Fruit fly (Drosophila melanogaster) whole organism, embryonic: ENCODE results near the gene gogo.

ENCODE experiments used
- ATbp ChIP-seq: fragments of 200-800 bp; sonication (Bioruptor generic); optimal IDR thresholded peaks from 2 replicates; lab custom pipeline; 2017; ENCODE audit warnings: missing biosample characterization, mild to moderate bottlenecking, missing genetic modification characterization, missing genetic modification reagents
- Abd-B ChIP-seq: fragments of 200-800 bp; sonication (Bioruptor generic); optimal IDR thresholded peaks from 2 replicates; lab custom pipeline; 2018; ENCODE audit warnings: missing biosample characterization, mild to moderate bottlenecking, missing genetic modification characterization, moderate library complexity
- Atf6 ChIP-seq: fragments of 200-800 bp; sonication (Bioruptor generic); IDR thresholded peaks from 2 replicates; pipeline ENCODE4 v1.3.6; 2022; ENCODE audit warnings: missing biosample characterization, missing genetic modification characterization
- Awh ChIP-seq: fragments of 200-800 bp; sonication (Bioruptor generic); IDR thresholded peaks from 2 replicates; pipeline ENCODE4, ENCODE4 v1.3.6; 2022; ENCODE audit warnings: missing biosample characterization, missing genetic modification characterization
- B-H1 ChIP-seq: fragments of 200-800 bp; sonication (Bioruptor generic); IDR thresholded peaks from 3 replicates; pipeline ENCODE4 v1.3.6; 2022; ENCODE audit warnings: missing biosample characterization, missing genetic modification characterization
- CG10366 ChIP-seq: fragments of 200-800 bp; sonication (Bioruptor generic); IDR thresholded peaks from 2 replicates; pipeline ENCODE4 v1.3.6; 2022; ENCODE audit warnings: missing biosample characterization, missing genetic modification characterization
- CG10431 ChIP-seq: fragments of 200-800 bp; sonication (Bioruptor generic); optimal IDR thresholded peaks from 3 replicates; lab custom pipeline; 2018; ENCODE audit warnings: missing biosample characterization, mild to moderate bottlenecking, missing genetic modification characterization
- CG11085 ChIP-seq: fragments of 200-800 bp; sonication (Bioruptor generic); IDR thresholded peaks from 2 replicates; pipeline ENCODE4 v1.3.6; 2022; ENCODE audit warnings: missing biosample characterization, missing genetic modification characterization
- CG11696 ChIP-seq: fragments of 200-800 bp; sonication (Bioruptor generic); IDR thresholded peaks from 2 replicates; pipeline ENCODE4 v1.3.6; 2022; ENCODE audit warnings: missing biosample characterization, missing genetic modification characterization
- CG12155 ChIP-seq: fragments of 200-800 bp; sonication (Bioruptor generic); optimal IDR thresholded peaks from 3 replicates; lab custom pipeline; 2016; ENCODE audit warnings: missing biosample characterization, missing genetic modification characterization
- CG17361 ChIP-seq: fragments of 200-800 bp; sonication (Bioruptor generic); IDR thresholded peaks from 3 replicates; pipeline ENCODE4 v1.3.6; 2022; ENCODE audit warnings: missing biosample characterization, missing genetic modification characterization
- CG17802 ChIP-seq: fragments of 200-800 bp; sonication (Bioruptor generic); optimal IDR thresholded peaks from 2 replicates; lab custom pipeline; 2018; ENCODE audit warnings: missing biosample characterization, mild to moderate bottlenecking, missing genetic modification characterization, moderate library complexity
- CG1792 ChIP-seq: fragments of 200-800 bp; sonication (Bioruptor generic); optimal IDR thresholded peaks from 2 replicates; lab custom pipeline; 2016; ENCODE audit warnings: missing biosample characterization, missing genetic modification characterization
- CG1832 ChIP-seq: fragments of 200-800 bp; sonication (Bioruptor generic); optimal IDR thresholded peaks from 2 replicates; lab custom pipeline; 2017; ENCODE audit warnings: missing biosample characterization, mild to moderate bottlenecking, missing genetic modification characterization, inconsistent platforms
- CG2199 ChIP-seq: fragments of 200-800 bp; sonication (Bioruptor generic); IDR thresholded peaks from 3 replicates; pipeline ENCODE4 v1.3.6; 2022; ENCODE audit warnings: missing biosample characterization, missing genetic modification characterization
- CG2875 ChIP-seq: fragments of 200-800 bp; sonication (Bioruptor generic); optimal IDR thresholded peaks from 2 replicates; lab custom pipeline; 2017; ENCODE audit warnings: missing biosample characterization, mild to moderate bottlenecking, missing genetic modification characterization, missing genetic modification reagents
- CG30020 ChIP-seq: fragments of 200-800 bp; optimal IDR thresholded peaks from 2 replicates; lab custom pipeline; 2019; ENCODE audit warnings: missing biosample characterization, mild to moderate bottlenecking, missing genetic modification characterization, moderate library complexity
- CG31388 ChIP-seq: fragments of 200-800 bp; sonication (Bioruptor generic); optimal IDR thresholded peaks from 2 replicates; lab custom pipeline; 2016; ENCODE audit warnings: missing biosample characterization, missing genetic modification characterization
- CG4730 ChIP-seq: fragments of 200-800 bp; sonication (Bioruptor generic); IDR thresholded peaks from 2 replicates; pipeline ENCODE4 v1.3.6; 2022; ENCODE audit warnings: missing biosample characterization, missing genetic modification characterization
- CG5953 ChIP-seq: fragments of 200-800 bp; sonication (Bioruptor generic); IDR thresholded peaks from 2 replicates; pipeline ENCODE4 v1.3.6; 2022; ENCODE audit warnings: missing biosample characterization, missing genetic modification characterization
- CG6683 ChIP-seq: fragments of 200-800 bp; sonication (Bioruptor generic); optimal IDR thresholded peaks from 2 replicates; lab custom pipeline; 2017; ENCODE audit warnings: missing biosample characterization, mild to moderate bottlenecking, missing genetic modification characterization, missing genetic modification reagents
- CkIIα-i1 ChIP-seq: fragments of 200-800 bp; sonication (Bioruptor generic); IDR thresholded peaks from 2 replicates; pipeline ENCODE4 v1.3.6; 2022; ENCODE audit warnings: missing biosample characterization, missing genetic modification characterization
- Dll ChIP-seq: fragments of 200-800 bp; sonication (Bioruptor generic); IDR thresholded peaks from 4 replicates; pipeline ENCODE4 v1.3.6; 2022; ENCODE audit warnings: missing biosample characterization, missing genetic modification characterization; ENCODE audit not compliant: partially characterized antibody
- Dp ChIP-seq: fragments of 200-800 bp; sonication (Bioruptor generic); optimal IDR thresholded peaks from 2 replicates; lab custom pipeline; 2018; ENCODE audit warnings: missing biosample characterization, mild to moderate bottlenecking, missing genetic modification characterization, moderate library complexity
- Ets65A ChIP-seq: fragments of 200-800 bp; sonication (Bioruptor generic); peaks from one replicate; lab custom pipeline; 2016; ENCODE audit warnings: missing biosample characterization, missing genetic modification characterization
- Fer2 ChIP-seq: fragments of 200-800 bp; sonication (Bioruptor generic); optimal IDR thresholded peaks from 2 replicates; lab custom pipeline; 2018; ENCODE audit warnings: missing biosample characterization, mild to moderate bottlenecking, missing genetic modification characterization, moderate library complexity
- HLH3B ChIP-seq: fragments of 200-800 bp; sonication (Bioruptor generic); IDR thresholded peaks from 2 replicates; pipeline ENCODE4 v1.3.6; 2022; ENCODE audit warnings: missing biosample characterization, missing genetic modification characterization
- HLHmδ ChIP-seq: fragments of 200-800 bp; sonication (Bioruptor generic); optimal IDR thresholded peaks from 2 replicates; lab custom pipeline; 2018; ENCODE audit warnings: missing biosample characterization, mild to moderate bottlenecking, missing genetic modification characterization, moderate library complexity
- HmgD ChIP-seq: fragments of 200-800 bp; sonication (Bioruptor generic); optimal IDR thresholded peaks from 3 replicates; lab custom pipeline; 2016; ENCODE audit warnings: missing biosample characterization, missing genetic modification characterization
- Kr ChIP-seq: fragments of 200-800 bp; sonication (Bioruptor generic); optimal IDR thresholded peaks from 2 replicates; lab custom pipeline; 2017; ENCODE audit warnings: missing biosample characterization, mild to moderate bottlenecking, missing genetic modification characterization
- Sox102F ChIP-seq: fragments of 200-800 bp; sonication (Bioruptor generic); optimal IDR thresholded peaks from 2 replicates; lab custom pipeline; 2018; ENCODE audit warnings: missing biosample characterization, mild to moderate bottlenecking, missing genetic modification characterization, moderate library complexity
- YL-1 ChIP-seq: fragments of 200-800 bp; sonication (Bioruptor generic); optimal IDR thresholded peaks from 3 replicates; lab custom pipeline; 2017; ENCODE audit warnings: missing biosample characterization, mild to moderate bottlenecking, missing genetic modification characterization
- cad ChIP-seq: fragments of >200 bp; optimal IDR thresholded peaks from 2 replicates; lab custom pipeline; 2017; ENCODE audit warnings: missing biosample characterization, missing genetic modification characterization
- chif ChIP-seq, 2 experiments: fragments of 200-800 bp; sonication (Bioruptor generic); optimal IDR thresholded peaks; 3 replicates each; lab custom pipeline; 2016; ENCODE audit warnings: missing biosample characterization in 2 of 2, missing genetic modification characterization in 2 of 2
- dimm ChIP-seq: fragments of 200-800 bp; sonication (Bioruptor generic); IDR thresholded peaks from 2 replicates; pipeline ENCODE4 v1.3.6; 2022; ENCODE audit warnings: missing biosample characterization, missing genetic modification characterization
- dmrt99B ChIP-seq: fragments of 200-800 bp; sonication (Bioruptor generic); optimal IDR thresholded peaks from 2 replicates; lab custom pipeline; 2018; ENCODE audit warnings: missing biosample characterization, mild to moderate bottlenecking, missing genetic modification characterization, moderate library complexity
- dpn ChIP-seq, 2 experiments: fragments of 200-800 bp; sonication (Bioruptor generic); optimal IDR thresholded peaks; 3 replicates each; lab custom pipeline; 2016; ENCODE audit warnings: missing biosample characterization in 2 of 2, missing genetic modification characterization in 2 of 2
- fd96Cb ChIP-seq: fragments of 200-800 bp; sonication (Bioruptor generic); optimal IDR thresholded peaks from 2 replicates; lab custom pipeline; 2018; ENCODE audit warnings: missing biosample characterization, mild to moderate bottlenecking, missing genetic modification characterization, moderate library complexity
- fru ChIP-seq: fragments of >200 bp; optimal IDR thresholded peaks from 2 replicates; lab custom pipeline; 2017
- ftz-f1 ChIP-seq: fragments of 200-800 bp; sonication (Bioruptor generic); optimal IDR thresholded peaks from 2 replicates; lab custom pipeline; 2016; ENCODE audit warnings: missing biosample characterization, missing genetic modification characterization
- h ChIP-seq: fragments of >200 bp; optimal IDR thresholded peaks from 2 replicates; lab custom pipeline; 2017
- hkb ChIP-seq, 2 experiments: fragments of 200-800 bp in 1 of 2; fragments of >200 bp in 1 of 2; sonication (Bioruptor generic) in 1 of 2; IDR thresholded peaks in 1 of 2; optimal IDR thresholded peaks in 1 of 2; 2 replicates each; pipeline versions ENCODE4 v1.3.6 to Lab custom; 2017 to 2022; ENCODE audit warnings: missing biosample characterization in 1 of 2, missing genetic modification characterization in 1 of 2
- pan ChIP-seq, 4 experiments: fragments of >200 bp in 3 of 4; fragments of 200-800 bp in 1 of 4; sonication (Bioruptor generic) in 1 of 4; optimal IDR thresholded peaks in 3 of 4; IDR thresholded peaks in 1 of 4; 2 replicates each; pipeline versions ENCODE4 v1.3.6 to Lab custom; 2017 to 2022; ENCODE audit warnings: missing biosample characterization in 2 of 4, missing genetic modification characterization in 2 of 4, mixed read lengths in 1 of 4
- phol ChIP-seq: fragments of 200-800 bp; sonication (Bioruptor generic); optimal IDR thresholded peaks from 3 replicates; lab custom pipeline; 2018; ENCODE audit warnings: missing biosample characterization, mild to moderate bottlenecking, missing genetic modification characterization, moderate library complexity
- pita ChIP-seq: fragments of 200-800 bp; sonication (Bioruptor generic); optimal IDR thresholded peaks from 2 replicates; lab custom pipeline; 2017; ENCODE audit warnings: missing biosample characterization, mild to moderate bottlenecking, missing genetic modification characterization
- scrt ChIP-seq: fragments of 200-800 bp; sonication (Bioruptor generic); optimal IDR thresholded peaks from 2 replicates; lab custom pipeline; 2018; ENCODE audit warnings: missing biosample characterization, mild to moderate bottlenecking, missing genetic modification characterization, moderate library complexity
- shn ChIP-seq: fragments of 200-800 bp; sonication (Bioruptor generic); optimal IDR thresholded peaks from 3 replicates; lab custom pipeline; 2016; ENCODE audit warnings: missing biosample characterization, missing genetic modification characterization
- sisA ChIP-seq: fragments of 200-800 bp; sonication (Bioruptor generic); IDR thresholded peaks from 2 replicates; pipeline ENCODE4 v1.3.6; 2022; ENCODE audit warnings: missing biosample characterization, missing genetic modification characterization
- tio ChIP-seq: fragments of 200-800 bp; sonication (Bioruptor generic); optimal IDR thresholded peaks from 2 replicates; lab custom pipeline; 2017; ENCODE audit warnings: missing biosample characterization, missing genetic modification characterization, inconsistent platforms
- zfh1 ChIP-seq: fragments of 200-800 bp; sonication (Bioruptor generic); IDR thresholded peaks from 3 replicates; pipeline ENCODE4 v1.3.6; 2022; ENCODE audit warnings: missing biosample characterization, missing genetic modification characterization

The gogo gene

DNA sequence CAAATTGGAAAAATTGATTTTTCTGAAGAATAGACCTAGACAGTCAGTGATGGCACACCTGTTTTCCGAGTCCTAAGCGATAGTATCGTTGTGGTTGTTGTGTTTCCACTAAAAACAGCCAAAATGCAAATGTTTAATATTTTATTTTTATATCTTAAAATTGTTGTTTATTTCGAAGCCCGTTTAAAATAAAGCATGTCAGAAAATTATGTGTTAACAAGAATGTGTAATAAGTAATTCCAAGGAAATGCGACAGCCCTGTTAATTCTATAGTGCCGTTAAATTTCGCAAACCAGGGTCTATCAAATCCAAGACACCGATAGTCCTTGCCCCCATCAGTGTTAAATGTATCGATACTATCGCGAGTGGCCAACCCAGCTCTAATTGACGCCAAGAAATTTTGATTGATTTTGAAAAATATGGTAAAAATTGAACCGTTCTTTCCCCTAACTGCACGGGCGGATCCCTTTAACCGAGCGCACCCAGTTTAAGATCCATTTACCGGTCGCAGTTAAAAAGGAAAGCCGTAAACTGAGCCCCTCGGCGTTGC, 7.2 kb upstream of the gogo start, which contains the start of gene Pex23 (continued):
- TF ChIP-seq Dll (GFP tag; lab: Robert Waterston, UW) (peak; percentile 99), Sox102F (GFP tag; lab: Kevin White, UChicago) (peak; percentile 82), fd96Cb (tag; lab: Kevin White, UChicago) (peak; percentile 66), pan (optimal IDR thresholded peaks at IDR 0.05; lab: Kevin White, UChicago) (no peak), pan (GFP tag; optimal IDR thresholded peaks at IDR 0.05 in 1 of 2, IDR thresholded peaks at IDR 0.05 in 1 of 2) (peak in 1 of 2 experiments; percentile 81), YL-1 (GFP tag; lab: Kevin White, UChicago) (peak; percentile 89), Abd-B (GFP tag; lab: Kevin White, UChicago) (peak; percentile 90), CG31388 (GFP tag; lab: Kevin White, UChicago) (peak; percentile 69), chif (GFP tag; optimal IDR thresholded peaks at IDR 0.05; lab: Kevin White, UChicago) (peak; percentile 44 to 57), CG4730 (GFP tag; lab: Robert Waterston, UW) (peak; percentile 70), phol (tag; lab: Kevin White, UChicago) (peak; percentile 89), B-H1 (GFP tag; lab: Robert Waterston, UW) (peak; percentile 72), hkb (optimal IDR thresholded peaks at IDR 0.05; lab: Kevin White, UChicago) (peak; percentile 46), hkb (GFP tag; IDR thresholded peaks at IDR 0.05; lab: Robert Waterston, UW) (peak; percentile 67), Dp (GFP tag; lab: Kevin White, UChicago) (peak; percentile 42), h (lab: Kevin White, UChicago) (no peak), pita (GFP tag; lab: Kevin White, UChicago) (no peak), Atf6 (peak; percentile 64), HLH3B (GFP tag; lab: Robert Waterston, UW) (peak; percentile 80), CG12155 (GFP tag; lab: Kevin White, UChicago) (peak; percentile 85), CG2875 (peak; percentile 22), zfh1 (GFP tag; lab: Robert Waterston, UW) (peak; percentile 87), ATbp (GFP tag; lab: Kevin White, UChicago) (peak; percentile 35), CG17802 (peak; percentile 68), sisA (peak; percentile 81), Awh (GFP tag; lab: Robert Waterston, UW) (no peak), HLHmδ (GFP tag; lab: Kevin White, UChicago) (no peak), CG11085 (GFP tag; lab: Robert Waterston, UW) (peak; percentile 74), CkIIα-i1 (GFP tag; lab: Robert Waterston, UW) (0 out of 2 replicates have a peak, but pooled peaks have one; percentile 6), Kr (GFP tag; lab: Kevin White, UChicago) (no peak), ftz-f1 (GFP tag; lab: Kevin White, UChicago) (peak; percentile 42), CG11696 (peak; percentile 20; the same call in 1 of the 2 replicates), dmrt99B (no peak), cad (GFP tag; lab: Kevin White, UChicago) (no peak), fru (lab: Kevin White, UChicago) (no peak), CG1832 (GFP tag; lab: Kevin White, UChicago) (no peak), CG5953 (GFP tag; lab: Robert Waterston, UW) (peak; percentile 83), dimm (GFP tag; lab: Robert Waterston, UW) (no peak), CG10366 (GFP tag; lab: Robert Waterston, UW) (peak; percentile 78), tio (GFP tag; lab: Kevin White, UChicago) (no peak), CG10431 (GFP tag; lab: Kevin White, UChicago) (peak; percentile 39), dpn (GFP tag; optimal IDR thresholded peaks at IDR 0.05; lab: Kevin White, UChicago) (peak; percentile 80 to 90), Ets65A (GFP tag; lab: Kevin White, UChicago) (peak; percentile 96), CG6683 (peak; percentile 54), HmgD (peak; percentile 49), scrt (GFP tag; lab: Kevin White, UChicago) (no peak), CG17361 (GFP tag; lab: Robert Waterston, UW) (peak; percentile 82), CG1792 (GFP tag; lab: Kevin White, UChicago) (peak; percentile 51), Fer2 (peak; percentile 60), CG30020 (tag; lab: Kevin White, UChicago) (peak; percentile 84), CG2199 (GFP tag; lab: Robert Waterston, UW) (peak; percentile 65; the same call in 1 of the 3 replicates), shn (GFP tag; lab: Kevin White, UChicago) (peak; percentile 70)
